Fruit fly (Drosophila melanogaster) whole organism, wandering third instar larva: Measurements from ENCODE around the gene crim.

ENCODE experiments used
- CG32264 ChIP-seq: fragments of 200-800 bp; sonication (Bioruptor generic); optimal IDR thresholded peaks from 2 replicates; lab custom pipeline; 2016; ENCODE audit warnings: missing biosample characterization, missing genetic modification characterization
- CrebA ChIP-seq: fragments of 200-800 bp; sonication (Bioruptor generic); optimal IDR thresholded peaks from 2 replicates; lab custom pipeline; 2016; ENCODE audit warnings: missing biosample characterization, mild to moderate bottlenecking, missing genetic modification characterization, borderline replicate concordance
- Hnf4 ChIP-seq: fragments of 200-800 bp; sonication (Bioruptor generic); optimal IDR thresholded peaks from 2 replicates; lab custom pipeline; 2016; ENCODE audit warnings: missing biosample characterization, mild to moderate bottlenecking, missing genetic modification characterization
- Hr78 ChIP-seq: fragments of >200 bp; optimal IDR thresholded peaks from 2 replicates; lab custom pipeline; 2017; ENCODE audit warnings: missing biosample characterization, missing genetic modification characterization
- Hr83 ChIP-seq: fragments of 200-300 bp; sonication (Bioruptor generic); optimal IDR thresholded peaks from 2 replicates; lab custom pipeline; 2016; ENCODE audit warnings: missing biosample characterization, mild to moderate bottlenecking, missing genetic modification characterization, moderate library complexity; ENCODE audit not compliant: poor library complexity, severe bottlenecking
- Myc ChIP-seq: fragments of >200 bp; optimal IDR thresholded peaks from 2 replicates; lab custom pipeline; 2017
- N ChIP-seq: fragments of >200 bp; optimal IDR thresholded peaks from 2 replicates; lab custom pipeline; 2018; ENCODE audit warnings: missing biosample characterization, missing external identifiers, missing genetic modification characterization
- OdsH ChIP-seq: fragments of 200-800 bp; sonication (Bioruptor generic); optimal IDR thresholded peaks from 2 replicates; lab custom pipeline; 2016; ENCODE audit warnings: missing biosample characterization, mild to moderate bottlenecking, missing genetic modification characterization
- Rel ChIP-seq, 2 experiments: fragments of 200-800 bp; sonication (Bioruptor generic) in 1 of 2; optimal IDR thresholded peaks; 2 replicates in 1 of 2; 3 replicates in 1 of 2; lab custom pipeline; 2016 to 2019; ENCODE audit warnings: mild to moderate bottlenecking in 2 of 2, missing biosample characterization in 2 of 2, missing genetic modification characterization in 2 of 2, moderate library complexity in 1 of 2
- Sp1 ChIP-seq: fragments of 200-800 bp; sonication (Bioruptor generic); optimal IDR thresholded peaks from 3 replicates; lab custom pipeline; 2019; ENCODE audit warnings: missing biosample characterization, mild to moderate bottlenecking, missing genetic modification characterization, moderate library complexity
- Vsx2 ChIP-seq: fragments of 200-300, 225-300 bp; sonication (Bioruptor generic); optimal IDR thresholded peaks from 2 replicates; lab custom pipeline; 2018; ENCODE audit warnings: missing biosample characterization, missing genetic modification characterization; ENCODE audit not compliant: partially characterized antibody
- brk ChIP-seq: fragments of 200-800 bp; sonication (Bioruptor generic); optimal IDR thresholded peaks from 2 replicates; lab custom pipeline; 2016; ENCODE audit warnings: missing biosample characterization, mild to moderate bottlenecking, missing genetic modification characterization
- dmrt93B ChIP-seq: fragments of 200-800 bp; sonication (Bioruptor generic); optimal IDR thresholded peaks from 2 replicates; lab custom pipeline; 2018; ENCODE audit warnings: missing biosample characterization, mild to moderate bottlenecking, missing genetic modification characterization
- dsf ChIP-seq: sonication (Bioruptor generic); optimal IDR thresholded peaks from 2 replicates; lab custom pipeline; 2016; ENCODE audit warnings: missing biosample characterization, missing genetic modification characterization, borderline replicate concordance
- foxo ChIP-seq, 2 experiments: fragments of 200-800 bp; sonication (Bioruptor generic); optimal IDR thresholded peaks; 2 replicates in 1 of 2; 3 replicates in 1 of 2; lab custom pipeline; 2016 to 2017; ENCODE audit warnings: missing biosample characterization in 2 of 2, missing genetic modification characterization in 2 of 2
- fru ChIP-seq: fragments of 200-800 bp; sonication (Bioruptor generic); optimal IDR thresholded peaks from 3 replicates; lab custom pipeline; 2016; ENCODE audit warnings: missing biosample characterization, mild to moderate bottlenecking, missing genetic modification characterization
- lola ChIP-seq: fragments of >200 bp; optimal IDR thresholded peaks from 2 replicates; lab custom pipeline; 2017; ENCODE audit warnings: missing biosample characterization, missing genetic modification characterization
- psq ChIP-seq: fragments of 200-800 bp; sonication (Bioruptor generic); optimal IDR thresholded peaks from 3 replicates; lab custom pipeline; 2017; ENCODE audit warnings: missing biosample characterization, mild to moderate bottlenecking, missing genetic modification characterization, moderate library complexity
- rgr ChIP-seq: fragments of 200-800 bp; sonication (Bioruptor generic); optimal IDR thresholded peaks from 3 replicates; lab custom pipeline; 2016; ENCODE audit warnings: missing biosample characterization, mild to moderate bottlenecking, missing genetic modification characterization
- sv ChIP-seq: fragments of 200-800 bp; sonication (Bioruptor generic); optimal IDR thresholded peaks from 3 replicates; lab custom pipeline; 2016; ENCODE audit warnings: missing biosample characterization, missing genetic modification characterization
- usp ChIP-seq: fragments of >200 bp; optimal IDR thresholded peaks from 2 replicates; lab custom pipeline; 2017; ENCODE audit warnings: missing biosample characterization, missing genetic modification characterization

crim gene

dm6 chr3L:11681794-11682193, 29.4 kb downstream of the crim start, which contains the start of gene TfIIEalpha:
Gene TfIIEalpha (plus strand): TSS chr3L:11682038.
- no peak for TF ChIP-seq Rel (GFP tag; optimal IDR thresholded peaks at IDR 0.05; lab: Kevin White, UChicago)
- TF ChIP-seq Rel (tag; optimal IDR thresholded peaks at IDR 0.05; lab: Kevin White, UChicago): peak; percentile 45
- peak; percentile 56 for TF ChIP-seq Vsx2 (GFP tag; lab: Kevin White, UChicago)
- peak; percentile 4 for TF ChIP-seq Myc
- no peak for TF ChIP-seq dmrt93B (GFP tag; lab: Kevin White, UChicago)
- TF ChIP-seq fru (GFP tag; lab: Kevin White, UChicago): no peak
- peak; percentile 7 for TF ChIP-seq rgr (GFP tag; lab: Kevin White, UChicago)

DNA sequence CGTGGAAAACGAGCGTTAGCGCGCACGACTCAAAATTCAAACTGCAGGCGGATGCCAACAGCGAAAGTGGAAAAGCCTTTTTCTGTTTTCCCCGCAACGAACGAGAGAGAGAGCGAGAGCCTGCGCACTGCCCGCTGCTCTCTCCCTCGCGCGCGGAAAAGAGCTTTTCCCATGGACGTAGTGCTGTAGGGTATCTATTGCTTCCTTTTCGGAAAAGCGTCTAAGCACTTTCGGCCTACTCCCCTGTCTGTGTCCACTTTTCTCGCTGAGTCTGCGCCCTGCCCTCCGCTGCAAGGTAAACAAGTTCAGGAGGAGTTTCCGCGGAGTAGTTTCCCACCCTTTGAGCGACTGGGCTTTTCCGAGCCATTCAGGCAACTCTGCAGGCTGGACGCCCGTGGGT, 30.9 kb downstream of the crim start, which contains the start of gene CG32085:
Gene CG32085, minus strand, starts transcription at position 47 of the 400 bp plus-strand sequence.
- TF ChIP-seq brk (GFP tag; lab: Kevin White, UChicago) (no peak), dsf (GFP tag; lab: Kevin White, UChicago) (no peak), psq (GFP tag; lab: Kevin White, UChicago) (no peak), Sp1 (GFP tag; lab: Kevin White, UChicago) (no peak), Hnf4 (GFP tag; lab: Kevin White, UChicago) (no peak), lola (GFP tag; lab: Kevin White, UChicago) (no peak), Hr78 (GFP tag; lab: Kevin White, UChicago) (no peak), Vsx2 (GFP tag; lab: Kevin White, UChicago) (peak; percentile 33), CrebA (GFP tag; lab: Kevin White, UChicago) (no peak), fru (GFP tag; lab: Kevin White, UChicago) (peak; percentile 11), sv (GFP tag; lab: Kevin White, UChicago) (peak; percentile 52), foxo (GFP tag; optimal IDR thresholded peaks at IDR 0.05; lab: Kevin White, UChicago) (peak in 1 of 2 experiments; percentile 38), OdsH (GFP tag; lab: Kevin White, UChicago) (no peak)
- TF ChIP-seq, all 38 proteins: peak for 4

DNA sequence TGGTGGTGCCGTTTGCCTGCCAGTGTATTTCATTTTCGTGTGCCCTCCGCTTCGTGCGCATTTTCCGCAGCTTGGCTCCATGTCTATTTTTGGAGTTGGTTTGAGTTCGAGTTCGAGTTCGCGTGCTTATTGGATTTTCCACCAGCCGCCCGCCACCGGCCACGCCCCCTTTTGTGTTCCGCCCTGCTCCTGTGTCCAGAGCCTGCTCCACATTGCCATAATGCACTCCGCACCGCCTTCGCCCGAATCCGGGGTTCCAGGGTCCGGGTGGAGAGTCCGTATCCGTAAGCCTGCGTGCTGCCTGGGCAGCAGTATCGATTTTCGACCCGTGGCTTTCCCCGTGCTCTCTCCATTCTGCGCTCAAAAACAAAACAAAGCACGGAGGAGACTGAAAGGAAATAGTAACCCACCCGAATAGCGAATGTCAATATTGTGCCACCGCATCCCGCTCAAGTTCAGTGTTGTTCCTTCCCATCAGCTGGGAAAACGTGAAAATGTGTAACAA, 32.8 kb downstream of the crim start:
- TF ChIP-seq foxo (GFP tag; optimal IDR thresholded peaks at IDR 0.05; lab: Kevin White, UChicago) (no peak), CG32264 (GFP tag; lab: Kevin White, UChicago) (no peak), Vsx2 (GFP tag; lab: Kevin White, UChicago) (no peak), CrebA (GFP tag; lab: Kevin White, UChicago) (no peak), OdsH (GFP tag; lab: Kevin White, UChicago) (no peak), N (GFP tag; lab: Kevin White, UChicago) (no peak), Hr83 (GFP tag; lab: Kevin White, UChicago) (no peak), usp (no peak), dsf (GFP tag; lab: Kevin White, UChicago) (no peak)
